Fruit fly (Drosophila melanogaster) whole organism, prepupa: Measurements from ENCODE around the gene Ekar.
A peak's percentile ranks its signal among the peaks of the same experiment; 100 is the strongest.

Experiments
- Blimp-1 ChIP-seq: fragments of 200-800 bp; sonication (Bioruptor generic); optimal IDR thresholded peaks from 3 replicates; lab custom pipeline; 2017; ENCODE audit warnings: missing biosample characterization, missing genetic modification characterization, mild to moderate bottlenecking, moderate library complexity, missing genetic modification reagents
- Ets21C ChIP-seq: fragments of 200-800 bp; sonication (Bioruptor generic); optimal IDR thresholded peaks from 3 replicates; lab custom pipeline; 2016; ENCODE audit warnings: missing biosample characterization, missing genetic modification characterization

Ekar gene

DNA sequence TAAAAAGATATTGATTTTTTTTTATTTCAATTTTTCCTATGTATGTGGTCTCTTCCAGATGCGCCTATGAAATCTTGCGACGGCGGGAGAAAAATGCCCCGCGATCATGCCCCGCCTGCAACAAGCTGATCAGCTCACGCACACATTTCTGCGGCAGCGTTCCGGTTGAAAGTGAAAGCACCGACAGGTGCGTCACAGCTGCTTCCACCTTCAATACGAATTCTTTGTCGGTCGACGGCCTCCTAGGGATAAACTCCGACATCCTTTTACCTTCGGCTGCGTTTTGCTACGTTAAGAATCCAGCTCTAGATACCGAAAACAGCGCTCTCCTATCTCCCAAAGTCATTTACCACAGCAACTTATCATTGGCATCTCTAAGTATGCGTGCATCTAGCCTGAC, 57.8 kb downstream of the Ekar start:
- TF ChIP-seq Ets21C (GFP tag; lab: Kevin White, UChicago) (no peak), Blimp-1 (GFP tag; lab: Kevin White, UChicago) (peak; percentile 21)
